Worm (Caenorhabditis elegans) whole organism, L4 larva: ENCODE data around the gene dhs-9.

Experiments
- Y75B8A.6 ChIP-seq: fragments of 200-800 bp; sonication (Bioruptor generic); IDR thresholded peaks from 2 replicates; pipeline ENCODE4 v1.3.6; 2022; ENCODE audit warnings: missing genetic modification reagents, missing genetic modification characterization, missing compliant biosample characterization
- aha-1 ChIP-seq: fragments of 150-350 bp; peaks from one replicate; lab custom pipeline; 2014; ENCODE audit warnings: missing biosample characterization, missing genetic modification characterization
- ceh-62 ChIP-seq: sonication (generic microtip); optimal IDR thresholded peaks from 2 replicates; lab custom pipeline; 2017; ENCODE audit warnings: missing biosample characterization, missing genetic modification characterization
- ces-1 ChIP-seq: fragments of 150-350 bp; sonication (generic microtip); optimal IDR thresholded peaks from 4 replicates; lab custom pipeline; 2014; ENCODE audit warnings: missing biosample characterization, missing genetic modification reagents, missing genetic modification characterization
- daf-8 ChIP-seq: fragments of 200-800 bp; sonication (Bioruptor generic); IDR thresholded peaks from 2 replicates; pipeline ENCODE4 v1.3.6; 2022; ENCODE audit warnings: missing genetic modification characterization, missing compliant biosample characterization
- dmd-8 ChIP-seq: fragments of 200-800 bp; sonication (Bioruptor generic); IDR thresholded peaks from 2 replicates; pipeline ENCODE4 v1.3.6; 2022; ENCODE audit warnings: missing genetic modification characterization, missing compliant biosample characterization
- dmd-9 ChIP-seq: fragments of 200-800 bp; sonication (Bioruptor generic); IDR thresholded peaks from 2 replicates; pipeline ENCODE4 v1.3.6; 2022; ENCODE audit warnings: missing genetic modification reagents, missing genetic modification characterization, missing compliant biosample characterization
- dve-1 ChIP-seq: sonication (generic microtip); optimal IDR thresholded peaks from 2 replicates; lab custom pipeline; 2017; ENCODE audit warnings: antibody characterized with exemption, mild to moderate bottlenecking, missing genetic modification characterization, missing compliant biosample characterization; ENCODE audit not compliant: insufficient read depth
- fkh-10 ChIP-seq: fragments of 150-350 bp; optimal IDR thresholded peaks from 2 replicates; lab custom pipeline; 2014; ENCODE audit warnings: missing biosample characterization, missing genetic modification reagents, missing genetic modification characterization
- gei-8 ChIP-seq: fragments of 200-800 bp; sonication (Bioruptor generic); optimal IDR thresholded peaks from 2 replicates; lab custom pipeline; 2018; ENCODE audit warnings: mild to moderate bottlenecking, missing genetic modification characterization, missing compliant biosample characterization
- hif-1 ChIP-seq, 2 experiments: sonication (generic microtip); optimal IDR thresholded peaks; 2 replicates each; lab custom pipeline; 2016 to 2017; ENCODE audit warnings: missing compliant biosample characterization in 2 of 2, missing genetic modification characterization in 2 of 2, missing genetic modification reagents in 2 of 2, missing genotype in 2 of 2, mild to moderate bottlenecking in 1 of 2
- hlh-11 ChIP-seq: fragments of 200-800 bp; sonication (Bioruptor generic); optimal IDR thresholded peaks from 2 replicates; lab custom pipeline; 2018; ENCODE audit warnings: mild to moderate bottlenecking, missing genetic modification characterization, missing compliant biosample characterization
- jun-1 ChIP-seq: fragments of 150-350 bp; optimal IDR thresholded peaks from 2 replicates; lab custom pipeline; 2014; ENCODE audit warnings: missing biosample characterization, missing genetic modification reagents, missing genetic modification characterization
- lin-1 ChIP-seq: fragments of 200-800 bp; sonication (Bioruptor generic); IDR thresholded peaks from 2 replicates; pipeline ENCODE4 v1.3.6; 2022; ENCODE audit warnings: missing genetic modification reagents, missing genetic modification characterization, missing compliant biosample characterization
- lin-13 ChIP-seq: fragments of 150-350 bp; optimal IDR thresholded peaks from 2 replicates; lab custom pipeline; 2014; ENCODE audit warnings: missing biosample characterization, missing genetic modification reagents, missing genetic modification characterization
- lin-38 ChIP-seq: fragments of 200-800 bp; sonication (Bioruptor generic); IDR thresholded peaks from 2 replicates; pipeline ENCODE4 v1.3.6; 2022; ENCODE audit warnings: missing genetic modification reagents, missing genetic modification characterization, missing compliant biosample characterization
- lir-3 ChIP-seq: sonication (generic microtip); optimal IDR thresholded peaks from 2 replicates; lab custom pipeline; 2016; ENCODE audit warnings: mild to moderate bottlenecking, missing genetic modification characterization, missing compliant biosample characterization
- madf-5 ChIP-seq, 2 experiments: fragments of 200-800 bp; sonication (Bioruptor generic); IDR thresholded peaks; 2 replicates each; pipeline ENCODE4 v1.3.6; 2022; ENCODE audit warnings: missing compliant biosample characterization in 2 of 2, missing genetic modification characterization in 2 of 2
- mes-2 ChIP-seq: sonication (generic microtip); optimal IDR thresholded peaks from 2 replicates; lab custom pipeline; 2016; ENCODE audit warnings: missing genotype, mild to moderate bottlenecking, missing genetic modification characterization, missing compliant biosample characterization; ENCODE audit not compliant: poor library complexity, severe bottlenecking
- mxl-3 ChIP-seq: fragments of 200-800 bp; sonication (Bioruptor generic); optimal IDR thresholded peaks from 2 replicates; lab custom pipeline; 2018; ENCODE audit warnings: mild to moderate bottlenecking, missing genetic modification characterization, missing compliant biosample characterization
- nhr-11 ChIP-seq: fragments of 150-350 bp; optimal IDR thresholded peaks from 2 replicates; lab custom pipeline; 2014; ENCODE audit warnings: missing biosample characterization, missing genetic modification characterization
- nhr-25 ChIP-seq: sonication (generic microtip); optimal IDR thresholded peaks from 2 replicates; lab custom pipeline; 2017; ENCODE audit warnings: missing genetic modification characterization, mild to moderate bottlenecking, missing compliant biosample characterization, antibody characterized with exemption, moderate library complexity, borderline replicate concordance; ENCODE audit not compliant: insufficient read depth
- nhr-28 ChIP-seq: fragments of 150-350 bp; optimal IDR thresholded peaks from 2 replicates; lab custom pipeline; 2014; ENCODE audit warnings: missing biosample characterization, missing genetic modification characterization
- nhr-42 ChIP-seq: fragments of 200-800 bp; sonication (Bioruptor generic); IDR thresholded peaks from 2 replicates; pipeline ENCODE4 v1.3.6; 2022; ENCODE audit warnings: missing genetic modification characterization, missing compliant biosample characterization
- nhr-48 ChIP-seq: sonication (generic microtip); optimal IDR thresholded peaks from 2 replicates; lab custom pipeline; 2016; ENCODE audit warnings: mild to moderate bottlenecking, missing genetic modification characterization, missing compliant biosample characterization
- nhr-6 ChIP-seq: fragments of 150-350 bp; optimal IDR thresholded peaks from 2 replicates; lab custom pipeline; 2014; ENCODE audit warnings: missing biosample characterization, missing genetic modification characterization
- pqm-1 ChIP-seq: sonication (generic microtip); optimal IDR thresholded peaks from 2 replicates; lab custom pipeline; 2017; ENCODE audit warnings: missing biosample characterization, missing genetic modification characterization
- set-16 ChIP-seq: fragments of 200-800 bp; sonication (Bioruptor generic); IDR thresholded peaks from 2 replicates; pipeline ENCODE4 v1.3.6; 2022; ENCODE audit warnings: missing genetic modification reagents, missing genetic modification characterization, missing compliant biosample characterization
- skn-1 ChIP-seq: fragments of 150-350 bp; optimal IDR thresholded peaks from 2 replicates; lab custom pipeline; 2014; ENCODE audit warnings: missing biosample characterization, missing genetic modification characterization
- spr-1 ChIP-seq: sonication (generic microtip); optimal IDR thresholded peaks from 2 replicates; lab custom pipeline; 2016; ENCODE audit warnings: mild to moderate bottlenecking, missing genetic modification characterization, missing compliant biosample characterization
- tag-97 ChIP-seq: fragments of 200-800 bp; sonication (Bioruptor generic); IDR thresholded peaks from 2 replicates; pipeline ENCODE4 v1.3.6; 2022; ENCODE audit warnings: missing genetic modification characterization, missing compliant biosample characterization
- tra-1 ChIP-seq: fragments of 200-800 bp; sonication (Bioruptor generic); IDR thresholded peaks from 2 replicates; pipeline ENCODE4 v1.3.6; 2022; ENCODE audit warnings: missing genetic modification reagents, missing genetic modification characterization, missing compliant biosample characterization
- zip-2 ChIP-seq: fragments of 150-350 bp; optimal IDR thresholded peaks from 2 replicates; lab custom pipeline; 2014; ENCODE audit warnings: missing biosample characterization, missing genetic modification characterization
- ztf-11 ChIP-seq: fragments of 150-350 bp; optimal IDR thresholded peaks from 2 replicates; lab custom pipeline; 2014; ENCODE audit warnings: missing biosample characterization, missing genetic modification characterization

dhs-9 gene

DNA sequence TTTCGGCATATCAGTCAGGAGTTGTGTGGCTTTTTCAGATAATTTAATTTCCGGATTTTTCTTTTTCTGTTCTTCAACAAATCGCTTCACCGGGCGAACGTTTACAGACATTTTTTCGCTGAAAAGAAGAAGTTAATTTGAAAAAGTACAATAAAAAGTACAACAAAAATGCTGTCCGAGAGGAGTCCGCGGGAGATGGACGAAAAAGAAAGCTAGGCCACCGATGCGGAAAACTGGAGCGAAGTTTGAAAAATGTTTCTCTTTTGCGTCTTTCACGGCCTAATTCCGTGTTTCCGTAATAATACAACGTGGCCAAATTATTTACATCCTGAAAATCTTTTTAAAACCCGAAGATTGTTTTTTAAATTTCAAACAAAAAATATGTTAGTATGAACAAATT lies 18.6 kb downstream of the dhs-9 start, which contains the start of gene thoc-5 (continued):
- peak in 1 of 2 experiments; percentile 43; a peak in 1 of 4 replicates for TF ChIP-seq madf-5 (GFP tag; IDR thresholded peaks at IDR 0.05; lab: Robert Waterston, UW)
- no peak for TF ChIP-seq lin-1

DNA sequence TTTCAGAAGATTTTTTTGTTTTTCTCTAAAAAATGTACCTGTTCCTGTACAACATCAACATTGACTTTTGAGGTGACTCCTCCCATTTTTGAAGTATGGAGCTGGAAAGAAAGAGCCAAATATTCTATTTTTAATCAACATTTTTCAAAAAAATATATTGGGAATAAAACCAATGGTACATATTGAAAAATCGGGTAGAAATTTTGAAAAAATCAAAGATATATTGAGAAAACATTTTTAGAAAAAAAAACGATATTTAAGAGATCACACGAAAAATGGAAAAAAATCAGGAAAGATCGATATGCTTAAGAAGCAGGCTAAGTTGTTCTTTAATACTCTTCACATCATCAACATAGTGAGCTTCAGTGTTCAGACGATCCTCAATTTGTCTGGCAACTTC lies 21.8 kb downstream of the dhs-9 start, which contains the start of gene glrx-21:
TSS of gene glrx-21 (minus strand) at position 101 of the 400 bp plus-strand sequence.
- TF ChIP-seq dmd-9 = no peak
- TF ChIP-seq nhr-42 = no peak
- TF ChIP-seq lir-3 (tag; lab: Kevin White, UChicago) = no peak
- no peak for TF ChIP-seq dmd-8
- no peak for TF ChIP-seq ztf-11 (tag; lab: Kevin White, UChicago)
- no peak for TF ChIP-seq zip-2 (tag; lab: Kevin White, UChicago)
- TF ChIP-seq skn-1 = no peak
- TF ChIP-seq daf-8 (GFP tag; lab: Robert Waterston, UW) = no peak
- no peak for TF ChIP-seq spr-1 (tag; lab: Kevin White, UChicago)
- no peak for TF ChIP-seq tra-1 (GFP tag; lab: Robert Waterston, UW)
- TF ChIP-seq pqm-1 (tag; lab: Kevin White, UChicago) = no peak
- no peak for TF ChIP-seq nhr-28 (tag; lab: Kevin White, UChicago)

DNA sequence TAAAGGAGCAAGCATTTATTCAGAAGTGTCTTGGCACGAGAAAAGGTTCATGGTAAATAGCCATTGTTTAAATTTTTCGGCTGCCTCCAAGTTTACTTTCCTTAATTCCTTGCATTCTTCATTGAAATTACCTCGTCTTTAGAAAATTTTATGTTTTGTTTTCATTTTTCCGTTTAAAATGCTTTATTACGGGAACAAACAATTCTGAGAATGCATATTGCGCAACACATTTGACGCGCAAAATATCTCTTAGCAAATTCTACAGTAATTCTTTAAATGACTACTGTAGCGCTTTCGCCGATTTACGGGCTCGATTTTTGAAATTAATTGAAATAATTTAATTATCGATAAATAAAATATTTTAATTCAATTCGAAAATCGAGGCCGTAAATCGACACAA lies 23.3 kb downstream of the dhs-9 start:
- TF ChIP-seq hlh-11 (no peak), aha-1 (tag; lab: Kevin White, UChicago) (no peak), mes-2 (no peak), ceh-62 (no peak), lin-13 (GFP tag; lab: Kevin White, UChicago) (no peak), nhr-11 (tag; lab: Kevin White, UChicago) (no peak), skn-1 (no peak), tag-97 (GFP tag; lab: Robert Waterston, UW) (no peak), lin-38 (GFP tag; lab: Robert Waterston, UW) (no peak), hif-1 (tag; optimal IDR thresholded peaks at IDR 0.05; lab: Kevin White, UChicago) (no peak), gei-8 (GFP tag; lab: Kevin White, UChicago) (no peak), nhr-42 (no peak), fkh-10 (GFP tag; lab: Kevin White, UChicago) (no peak), nhr-25 (no peak), ces-1 (GFP tag; lab: Kevin White, UChicago) (no peak), nhr-6 (tag; lab: Kevin White, UChicago) (no peak), jun-1 (no peak)
- TF ChIP-seq, all 104 proteins: peak for 0

DNA sequence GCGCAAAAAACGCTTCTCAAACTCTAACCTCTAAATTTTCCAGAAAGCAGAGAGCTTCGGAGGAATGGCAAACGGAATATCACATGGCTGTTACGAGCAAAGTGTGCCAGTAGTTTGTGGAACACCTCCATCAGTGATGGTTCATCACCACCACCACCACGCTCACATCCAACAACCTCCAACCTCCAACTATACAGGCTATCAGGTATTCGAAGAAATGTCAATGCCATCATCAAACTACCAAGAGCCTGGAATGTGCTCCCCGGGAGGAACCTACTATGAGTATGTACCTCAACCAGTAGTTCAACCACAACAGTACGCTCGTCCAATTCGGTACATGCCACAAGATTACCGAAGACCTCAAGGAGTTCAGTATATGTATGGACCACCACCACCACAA lies 24.3 kb downstream of the dhs-9 start:
- no peak for TF ChIP-seq Y75B8A.6
- no peak for TF ChIP-seq set-16 (GFP tag; lab: Robert Waterston, UW)
- TF ChIP-seq aha-1 (tag; lab: Kevin White, UChicago) = peak; percentile 90
- TF ChIP-seq dve-1 (tag; lab: Kevin White, UChicago) = no peak

DNA sequence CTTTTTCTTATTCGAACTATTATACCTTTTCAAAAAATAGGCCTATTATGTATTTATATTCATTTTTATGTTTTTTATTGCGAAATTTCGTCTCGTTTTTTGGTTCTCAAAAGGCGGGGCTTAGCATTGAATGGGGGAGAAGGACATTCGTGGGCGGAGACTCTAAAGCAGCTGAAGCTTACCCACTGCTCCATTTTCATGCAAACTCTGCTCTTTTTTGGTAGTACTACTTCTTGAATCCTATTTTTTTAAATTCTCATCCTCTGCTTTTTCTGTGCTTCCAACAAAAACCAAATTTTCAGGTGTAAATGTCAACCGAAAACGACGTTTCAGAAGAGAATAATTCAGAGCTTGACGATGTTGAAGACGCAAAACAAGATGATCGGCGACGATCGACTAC lies 26.5 kb downstream of the dhs-9 start, which contains the start of gene ZK121.2:
TSS of gene ZK121.2 (plus strand) at position 301 of the 400 bp plus-strand sequence.
- no peak for TF ChIP-seq mxl-3 (GFP tag; lab: Kevin White, UChicago)
- TF ChIP-seq aha-1 (tag; lab: Kevin White, UChicago) = peak; percentile 23
- TF ChIP-seq set-16 (GFP tag; lab: Robert Waterston, UW) = no peak
- TF ChIP-seq nhr-48 (tag; lab: Kevin White, UChicago) = no peak
